Fruit fly (Drosophila melanogaster) whole organism, embryonic: ENCODE results near the gene yellow-g.

ENCODE experiments used
- B-H1 ChIP-seq: fragments of 200-800 bp; sonication (Bioruptor generic); IDR thresholded peaks from 3 replicates; pipeline ENCODE4 v1.3.6; 2022; ENCODE audit warnings: missing biosample characterization, missing genetic modification characterization
- CG10267 ChIP-seq: fragments of 200-800 bp; sonication (Bioruptor generic); optimal IDR thresholded peaks from 2 replicates; lab custom pipeline; 2018; ENCODE audit warnings: missing biosample characterization, mild to moderate bottlenecking, missing genetic modification characterization, moderate library complexity
- CG10366 ChIP-seq: fragments of 200-800 bp; sonication (Bioruptor generic); IDR thresholded peaks from 2 replicates; pipeline ENCODE4 v1.3.6; 2022; ENCODE audit warnings: missing biosample characterization, missing genetic modification characterization
- CG11504 ChIP-seq: fragments of 200-800 bp; sonication (Bioruptor generic); optimal IDR thresholded peaks from 3 replicates; lab custom pipeline; 2019; ENCODE audit warnings: missing biosample characterization, mild to moderate bottlenecking, missing genetic modification characterization, moderate library complexity
- CG12219 ChIP-seq: fragments of 200-800 bp; sonication (Bioruptor generic); optimal IDR thresholded peaks from 3 replicates; lab custom pipeline; 2018; ENCODE audit warnings: missing biosample characterization, mild to moderate bottlenecking, missing genetic modification characterization
- CG12744 ChIP-seq: fragments of 200-800 bp; sonication (Bioruptor generic); optimal IDR thresholded peaks from 2 replicates; lab custom pipeline; 2016; ENCODE audit warnings: missing biosample characterization, missing genetic modification characterization
- CG13424 ChIP-seq: fragments of 200-800 bp; sonication (Bioruptor generic); optimal IDR thresholded peaks from 2 replicates; lab custom pipeline; 2019; ENCODE audit warnings: missing biosample characterization, mild to moderate bottlenecking, missing genetic modification characterization, moderate library complexity
- CG15011 ChIP-seq: fragments of 200-800 bp; sonication (Bioruptor generic); optimal IDR thresholded peaks from 3 replicates; lab custom pipeline; 2018; ENCODE audit warnings: missing biosample characterization, mild to moderate bottlenecking, missing genetic modification characterization
- CG15269 ChIP-seq: fragments of 200-800 bp; sonication (Bioruptor generic); optimal IDR thresholded peaks from 2 replicates; lab custom pipeline; 2018; ENCODE audit warnings: missing biosample characterization, mild to moderate bottlenecking, missing genetic modification characterization, moderate library complexity
- CG2875 ChIP-seq: fragments of 200-800 bp; sonication (Bioruptor generic); optimal IDR thresholded peaks from 2 replicates; lab custom pipeline; 2017; ENCODE audit warnings: missing biosample characterization, mild to moderate bottlenecking, missing genetic modification characterization, missing genetic modification reagents
- CG30431 ChIP-seq: fragments of 200-800 bp; sonication (Bioruptor generic); optimal IDR thresholded peaks from 2 replicates; lab custom pipeline; 2017; ENCODE audit warnings: missing biosample characterization, missing genetic modification characterization
- CG3065 ChIP-seq: fragments of 200-800 bp; sonication (Bioruptor generic); optimal IDR thresholded peaks from 2 replicates; lab custom pipeline; 2016; ENCODE audit warnings: missing biosample characterization, missing genetic modification characterization
- CG3726 ChIP-seq: fragments of 200-800 bp; sonication (Bioruptor generic); IDR thresholded peaks from 3 replicates; pipeline ENCODE4, ENCODE4 v1.3.6; 2022; ENCODE audit warnings: missing biosample characterization, missing genetic modification characterization
- CG6175 ChIP-seq: fragments of 200-800 bp; sonication (Bioruptor generic); IDR thresholded peaks from 3 replicates; pipeline ENCODE4 v1.3.6; 2022; ENCODE audit warnings: missing biosample characterization, missing genetic modification characterization
- CG6683 ChIP-seq: fragments of 200-800 bp; sonication (Bioruptor generic); optimal IDR thresholded peaks from 2 replicates; lab custom pipeline; 2017; ENCODE audit warnings: missing biosample characterization, mild to moderate bottlenecking, missing genetic modification characterization, missing genetic modification reagents
- CG7556 ChIP-seq: fragments of 200-800 bp; sonication (Bioruptor generic); optimal IDR thresholded peaks from 2 replicates; lab custom pipeline; 2017; ENCODE audit warnings: missing biosample characterization, mild to moderate bottlenecking, missing genetic modification characterization
- Dbx ChIP-seq: fragments of 200-800 bp; sonication (Bioruptor generic); IDR thresholded peaks from 3 replicates; pipeline ENCODE4 v1.3.6; 2022; ENCODE audit warnings: missing biosample characterization, missing genetic modification characterization
- Dll ChIP-seq: fragments of 200-800 bp; sonication (Bioruptor generic); IDR thresholded peaks from 4 replicates; pipeline ENCODE4 v1.3.6; 2022; ENCODE audit warnings: missing biosample characterization, missing genetic modification characterization; ENCODE audit not compliant: partially characterized antibody
- Drgx ChIP-seq: fragments of 200-800 bp; sonication (Bioruptor generic); IDR thresholded peaks from 2 replicates; pipeline ENCODE4 v1.3.6; 2022; ENCODE audit warnings: missing biosample characterization, missing genetic modification characterization
- Gsc ChIP-seq: fragments of 200-800 bp; sonication (Bioruptor generic); IDR thresholded peaks from 2 replicates; pipeline ENCODE4 v1.3.6; 2022; ENCODE audit warnings: missing biosample characterization, missing genetic modification characterization
- Hand ChIP-seq: fragments of 200-800 bp; sonication (Bioruptor generic); optimal IDR thresholded peaks from 2 replicates; lab custom pipeline; 2017; ENCODE audit warnings: mild to moderate bottlenecking, missing biosample characterization, missing genetic modification reagents, missing genetic modification characterization
- Hsf ChIP-seq: fragments of 200-800 bp; sonication (Bioruptor generic); optimal IDR thresholded peaks from 3 replicates; lab custom pipeline; 2016; ENCODE audit warnings: missing biosample characterization, missing genetic modification characterization
- Opbp ChIP-seq: fragments of 200-800 bp; sonication (Bioruptor generic); IDR thresholded peaks from 3 replicates; pipeline ENCODE4 v1.3.6; 2022; ENCODE audit warnings: missing biosample characterization, missing genetic modification characterization; ENCODE audit not compliant: partially characterized antibody
- Stat92E ChIP-seq, 3 experiments: fragments of >200 bp in 2 of 3; fragments of 200-800 bp in 1 of 3; sonication (Bioruptor generic) in 1 of 3; optimal IDR thresholded peaks; 2 replicates each; lab custom pipeline; 2017 to 2019; ENCODE audit warnings: missing biosample characterization in 3 of 3, missing genetic modification characterization in 3 of 3, mild to moderate bottlenecking in 1 of 3, moderate library complexity in 1 of 3
- al ChIP-seq: fragments of 200-800 bp; sonication (Bioruptor generic); IDR thresholded peaks from 2 replicates; pipeline ENCODE4 v1.3.6; 2022; ENCODE audit warnings: missing biosample characterization, missing genetic modification characterization
- chm ChIP-seq: fragments of 200-800 bp; sonication (Bioruptor generic); IDR thresholded peaks from 2 replicates; pipeline ENCODE4 v1.3.6; 2022; ENCODE audit warnings: missing biosample characterization, missing genetic modification characterization
- dan ChIP-seq: fragments of 200-800 bp; sonication (Bioruptor generic); IDR thresholded peaks from 2 replicates; pipeline ENCODE4 v1.3.6; 2022; ENCODE audit warnings: missing biosample characterization, missing genetic modification characterization
- emc ChIP-seq: fragments of 200-800 bp; sonication (Bioruptor generic); optimal IDR thresholded peaks from 2 replicates; lab custom pipeline; 2016; ENCODE audit warnings: missing biosample characterization, missing genetic modification characterization
- ems ChIP-seq: fragments of 200-800 bp; sonication (Bioruptor generic); optimal IDR thresholded peaks from 3 replicates; lab custom pipeline; 2016; ENCODE audit warnings: missing biosample characterization, missing genetic modification characterization
- gsb-n ChIP-seq: fragments of 200-800 bp; sonication (Bioruptor generic); optimal IDR thresholded peaks from 3 replicates; lab custom pipeline; 2018; ENCODE audit warnings: missing biosample characterization, mild to moderate bottlenecking, missing genetic modification characterization
- ham ChIP-seq: fragments of 200-800 bp; sonication (Bioruptor generic); IDR thresholded peaks from 2 replicates; pipeline ENCODE4 v1.3.6; 2022; ENCODE audit warnings: missing biosample characterization, missing genetic modification characterization
- hb ChIP-seq: fragments of 200-800 bp; sonication (Bioruptor generic); IDR thresholded peaks from 3 replicates; pipeline ENCODE4 v1.3.6; 2022; ENCODE audit warnings: missing biosample characterization, missing genetic modification characterization; ENCODE audit not compliant: partially characterized antibody
- jumu ChIP-seq: fragments of 200-800 bp; sonication (Bioruptor generic); optimal IDR thresholded peaks from 3 replicates; lab custom pipeline; 2016; ENCODE audit warnings: missing biosample characterization, missing genetic modification characterization
- kay ChIP-seq: fragments of 200-800 bp; sonication (Bioruptor generic); optimal IDR thresholded peaks from 2 replicates; lab custom pipeline; 2016; ENCODE audit warnings: missing biosample characterization, missing genetic modification characterization
- nau ChIP-seq: fragments of 200-800 bp; sonication (Bioruptor generic); optimal IDR thresholded peaks from 3 replicates; lab custom pipeline; 2017; ENCODE audit warnings: missing biosample characterization, mild to moderate bottlenecking, missing genetic modification characterization, missing genetic modification reagents
- onecut ChIP-seq: fragments of 200-800 bp; sonication (Bioruptor generic); IDR thresholded peaks from 2 replicates; pipeline ENCODE4 v1.3.6; 2022; ENCODE audit warnings: missing biosample characterization, missing genetic modification characterization
- org-1 ChIP-seq: fragments of 200-800 bp; sonication (Bioruptor generic); optimal IDR thresholded peaks from 2 replicates; lab custom pipeline; 2017; ENCODE audit warnings: missing biosample characterization, missing genetic modification characterization
- pum ChIP-seq: fragments of 200-800 bp; sonication (Bioruptor generic); optimal IDR thresholded peaks from 2 replicates; lab custom pipeline; 2016; ENCODE audit warnings: missing biosample characterization, missing genetic modification characterization
- ranshi ChIP-seq: fragments of 200-800 bp; sonication (Bioruptor generic); IDR thresholded peaks from 2 replicates; pipeline ENCODE4 v1.3.6; 2022; ENCODE audit warnings: missing biosample characterization, missing genetic modification characterization
- sisA ChIP-seq: fragments of 200-800 bp; sonication (Bioruptor generic); IDR thresholded peaks from 2 replicates; pipeline ENCODE4 v1.3.6; 2022; ENCODE audit warnings: missing biosample characterization, missing genetic modification characterization
- sob ChIP-seq: fragments of 200-800 bp; sonication (Bioruptor generic); IDR thresholded peaks from 2 replicates; pipeline ENCODE4 v1.3.6; 2022; ENCODE audit warnings: missing biosample characterization, missing genetic modification characterization
- vfl ChIP-seq: fragments of 200-800 bp; sonication (Bioruptor generic); optimal IDR thresholded peaks from 2 replicates; lab custom pipeline; 2016; ENCODE audit warnings: missing biosample characterization, missing genetic modification characterization
- wdn ChIP-seq: fragments of 200-800 bp; sonication (Bioruptor generic); IDR thresholded peaks from 2 replicates; pipeline ENCODE4 v1.3.6; 2022; ENCODE audit warnings: missing biosample characterization, missing genetic modification characterization

yellow-g gene

DNA sequence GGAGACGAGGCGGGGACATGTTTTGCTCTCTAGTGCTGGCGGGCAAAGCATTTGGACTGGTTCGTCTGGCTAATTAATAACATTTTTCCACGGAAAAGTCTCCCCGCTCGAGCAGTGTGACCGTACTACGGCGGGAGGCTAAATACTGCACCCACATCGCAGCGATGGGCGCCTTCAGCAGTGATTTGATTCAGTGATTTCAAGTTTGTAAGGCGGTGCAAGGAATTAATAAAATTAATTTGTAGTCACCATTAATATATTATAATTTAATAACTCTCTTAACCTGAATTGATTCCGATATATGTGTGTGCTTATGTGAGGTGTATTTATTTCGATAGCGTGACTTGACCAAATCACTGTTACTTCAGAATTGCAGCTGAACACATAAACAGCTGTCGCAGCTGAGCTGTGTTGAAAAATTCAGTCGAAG, 10.0 kb downstream of the yellow-g start, which contains the start of the genes oxt and CG13807 (continued):
- TF ChIP-seq CG6683 (GFP tag; lab: Kevin White, UChicago) (peak; percentile 70), emc (peak; percentile 0), CG2875 (GFP tag; lab: Kevin White, UChicago) (peak; percentile 78), CG3065 (GFP tag; lab: Kevin White, UChicago) (peak; percentile 59), vfl (GFP tag; lab: Kevin White, UChicago) (peak; percentile 72), CG6175 (GFP tag; lab: Robert Waterston, UW) (peak; percentile 81), onecut (peak; percentile 76), gsb-n (tag; lab: Kevin White, UChicago) (peak; percentile 81), al (peak; percentile 87), sob (GFP tag; lab: Robert Waterston, UW) (peak; percentile 89), chm (GFP tag; lab: Robert Waterston, UW) (peak; percentile 81), Dbx (GFP tag; lab: Robert Waterston, UW) (peak; percentile 82), kay (peak; percentile 72), Hsf (GFP tag; lab: Kevin White, UChicago) (peak; percentile 79), Drgx (GFP tag; lab: Robert Waterston, UW) (peak; percentile 85), CG12219 (GFP tag; lab: Kevin White, UChicago) (peak; percentile 75), Stat92E (GFP tag; optimal IDR thresholded peaks at IDR 0.05; lab: Kevin White, UChicago) (peak in 1 of 3 experiments; percentile 91), Dll (0 out of 4 replicates have a peak, but pooled peaks have one; percentile 41), CG11504 (peak; percentile 84), ham (GFP tag; lab: Robert Waterston, UW) (peak; percentile 53; the same call in 1 of the 2 replicates), jumu (no peak), CG30431 (peak; percentile 79), CG7556 (GFP tag; lab: Kevin White, UChicago) (peak; percentile 82), CG10267 (tag; lab: Kevin White, UChicago) (peak; percentile 90), sisA (GFP tag; lab: Robert Waterston, UW) (peak; percentile 91), CG12744 (GFP tag; lab: Kevin White, UChicago) (peak; percentile 57), ems (GFP tag; lab: Kevin White, UChicago) (peak; percentile 66), wdn (GFP tag; lab: Robert Waterston, UW) (peak; percentile 80), pum (GFP tag; lab: Kevin White, UChicago) (peak; percentile 73), CG15011 (no peak), B-H1 (GFP tag; lab: Robert Waterston, UW) (peak; percentile 89), org-1 (GFP tag; lab: Kevin White, UChicago) (peak; percentile 73), CG10366 (peak; percentile 86), dan (0 out of 2 replicates have a peak, but pooled peaks have one; percentile 11)
- TF ChIP-seq, all 482 proteins: peak for 385

DNA sequence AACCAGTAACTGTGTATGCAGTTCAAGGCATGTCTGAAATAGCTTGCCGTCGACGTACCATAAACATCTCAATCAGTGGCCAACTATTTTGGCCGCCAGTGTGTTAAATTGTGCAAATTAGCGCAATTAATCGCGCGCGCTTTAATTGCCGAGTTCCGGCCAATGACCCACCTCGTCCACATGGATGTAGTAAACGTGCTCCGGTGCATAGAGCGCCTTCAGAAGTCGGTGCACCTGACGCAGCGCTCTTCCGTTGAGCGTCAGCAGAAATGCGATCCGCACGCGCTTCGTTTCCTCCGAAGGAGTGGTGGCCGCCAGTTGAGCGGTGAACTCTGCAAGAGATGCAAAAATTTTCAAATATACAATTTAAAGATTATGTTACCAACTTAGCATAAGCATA, 11.3 kb downstream of the yellow-g start:
- TF ChIP-seq Gsc (GFP tag; lab: Robert Waterston, UW) (no peak), Hand (GFP tag; lab: Kevin White, UChicago) (no peak), CG15269 (tag; lab: Kevin White, UChicago) (no peak), CG13424 (no peak), CG3726 (GFP tag; lab: Robert Waterston, UW) (0 out of 3 replicates have a peak, but pooled peaks have one; percentile 15), hb (GFP tag; lab: Robert Waterston, UW) (no peak), nau (GFP tag; lab: Kevin White, UChicago) (no peak), ranshi (GFP tag; lab: Robert Waterston, UW) (no peak), Opbp (0 out of 3 replicates have a peak, but pooled peaks have one; percentile 20)
